Worm (Caenorhabditis elegans): Measurements from ENCODE around the gene ins-16.
A peak's percentile ranks its signal among the peaks of the same experiment; 100 is the strongest.

ins-16 gene

ce11 chrIII:2054084-2054483, 6.7 kb downstream of the ins-16 start, which contains the start of gene M01E10.3:
TSS of gene M01E10.3 (minus strand) at chrIII:2054184.
- TF ChIP-seq hlh-6 (tag; optimal IDR thresholded peaks at IDR 0.05) (no peak), pag-3 (tag; optimal IDR thresholded peaks at IDR 0.05; ENCODE audit: borderline replicate concordance) (no peak), hlh-15 (tag; optimal IDR thresholded peaks at IDR 0.05) (no peak), pha-4 (tag; optimal IDR thresholded peaks at IDR 0.05) (no peak), ceh-19 (GFP tag; optimal IDR thresholded peaks at IDR 0.05) (no peak), nhr-232 (tag; optimal IDR thresholded peaks at IDR 0.05) (no peak), sox-2 (GFP tag; IDR thresholded peaks at IDR 0.05) (no peak), K02D7.2 (tag; optimal IDR thresholded peaks at IDR 0.05) (no peak), lim-6 (tag; optimal IDR thresholded peaks at IDR 0.05) (no peak), ceh-14 (tag; optimal IDR thresholded peaks at IDR 0.05) (no peak), ceh-30 (tag; optimal IDR thresholded peaks at IDR 0.05) (no peak)

ce11 chrIII:2053433-2053832, 7.3 kb downstream of the ins-16 start:
- peak; percentile 98 for TF ChIP-seq elt-2 (tag; optimal IDR thresholded peaks at IDR 0.05)
- no peak for TF ChIP-seq hlh-30 (tag; optimal IDR thresholded peaks at IDR 0.05; ENCODE audit: insufficient read depth)

ce11 chrIII:2050494-2050893, 10.3 kb downstream of the ins-16 start:
- TF ChIP-seq madf-2 (tag; optimal IDR thresholded peaks at IDR 0.05), result no peak
- peak; percentile 40 for TF ChIP-seq elt-2 (tag; optimal IDR thresholded peaks at IDR 0.05)

ce11 chrIII:2049825-2050224, 10.9 kb downstream of the ins-16 start:
- TF ChIP-seq nfya-1 (tag; optimal IDR thresholded peaks at IDR 0.05) (no peak), hlh-13 (GFP tag; optimal IDR thresholded peaks at IDR 0.05) (no peak), unc-3 (GFP tag; conservative IDR thresholded peaks at IDR 0.05) (no peak), unc-3 (tag; optimal IDR thresholded peaks at IDR 0.05) (no peak), Y22D7AL.16 (tag; optimal IDR thresholded peaks at IDR 0.05) (no peak), rnt-1 (tag; optimal IDR thresholded peaks at IDR 0.05) (no peak), elt-2 (tag; optimal IDR thresholded peaks at IDR 0.05) (peak; percentile 85), elt-4 (tag; optimal IDR thresholded peaks at IDR 0.05) (no peak), unc-86 (tag; optimal IDR thresholded peaks at IDR 0.05) (no peak)

- TF ChIP-seq elt-2 (tag; optimal IDR thresholded peaks at IDR 0.05) (peak; percentile 51), lin-11 (tag; optimal IDR thresholded peaks at IDR 0.05) (no peak), sdc-2 (tag; optimal IDR thresholded peaks at IDR 0.05) (no peak), ceh-22 (tag; optimal IDR thresholded peaks at IDR 0.05) (no peak), fkh-10 (GFP tag; optimal IDR thresholded peaks at IDR 0.05) (no peak), ztf-16 (tag; optimal IDR thresholded peaks at IDR 0.05) (no peak), Y22D7AL.16 (tag; optimal IDR thresholded peaks at IDR 0.05) (no peak), nhr-11 (tag; optimal IDR thresholded peaks at IDR 0.05) (no peak)
Measured at ce11 chrIII:2047907-2048306, 12.8 kb downstream of the ins-16 start, which contains the start of gene dpy-1. TSS of gene dpy-1 (minus strand) at chrIII:2048007.

ce11 chrIII:2032327-2033093, 28.2 kb downstream of the ins-16 start:
- TF ChIP-seq pax-1 (tag; optimal IDR thresholded peaks at IDR 0.05), result no peak
- TF ChIP-seq madf-2 (tag; optimal IDR thresholded peaks at IDR 0.05), result no peak
- peak; percentile 34 for TF ChIP-seq fax-1 (tag; optimal IDR thresholded peaks at IDR 0.05)
- peak; percentile 32 for TF ChIP-seq ceh-18 (tag; optimal IDR thresholded peaks at IDR 0.05)
- TF ChIP-seq ceh-24 (tag; optimal IDR thresholded peaks at IDR 0.05), result no peak
- no peak for TF ChIP-seq lin-11 (tag; optimal IDR thresholded peaks at IDR 0.05)
- TF ChIP-seq elt-4 (tag; optimal IDR thresholded peaks at IDR 0.05), result no peak
- TF ChIP-seq sox-2 (GFP tag; IDR thresholded peaks at IDR 0.05), result no peak
- TF ChIP-seq ceh-34 (tag; optimal IDR thresholded peaks at IDR 0.05), result no peak
- TF ChIP-seq unc-3 (GFP tag; conservative IDR thresholded peaks at IDR 0.05), result 0 out of 2 replicates have a peak, but pooled peaks have one; percentile 8
- TF ChIP-seq unc-3 (tag; optimal IDR thresholded peaks at IDR 0.05), result no peak
- no peak for TF ChIP-seq ceh-45 (GFP tag; IDR thresholded peaks at IDR 0.05)
- no peak for TF ChIP-seq pqm-1 (tag; optimal IDR thresholded peaks at IDR 0.05)
- TF ChIP-seq che-1 (tag; optimal IDR thresholded peaks at IDR 0.05), result no peak
- TF ChIP-seq ceh-22 (tag; optimal IDR thresholded peaks at IDR 0.05), result no peak
- TF ChIP-seq mec-3 (tag; optimal IDR thresholded peaks at IDR 0.05; ENCODE audit: borderline replicate concordance), result no peak
- no peak for TF ChIP-seq hlh-8 (tag; optimal IDR thresholded peaks at IDR 0.05)
- TF ChIP-seq ceh-19 (GFP tag; optimal IDR thresholded peaks at IDR 0.05), result no peak
- TF ChIP-seq tbx-2 (tag; optimal IDR thresholded peaks at IDR 0.05), result no peak
- TF ChIP-seq fkh-6 (tag; optimal IDR thresholded peaks at IDR 0.05), result no peak
- no peak for TF ChIP-seq ttx-3 (tag; optimal IDR thresholded peaks at IDR 0.05)
- no peak for TF ChIP-seq T23F11.4 (GFP tag; optimal IDR thresholded peaks at IDR 0.05)

Measured in whole organism, late embryonic.